Worm (Caenorhabditis elegans): ENCODE results near the gene F53B2.5.

ce11 chrIV:12570546-12570945 lies 39.6 kb upstream of the F53B2.5 start:
- TF ChIP-seq ama-1 (optimal IDR thresholded peaks at IDR 0.05) (no peak), flt-1 (GFP tag; IDR thresholded peaks at IDR 0.05) (no peak)
